Worm (Caenorhabditis elegans): ENCODE measurements around the gene skr-4.
A peak's percentile ranks its signal among the peaks of the same experiment; 100 is the strongest.

DNA sequence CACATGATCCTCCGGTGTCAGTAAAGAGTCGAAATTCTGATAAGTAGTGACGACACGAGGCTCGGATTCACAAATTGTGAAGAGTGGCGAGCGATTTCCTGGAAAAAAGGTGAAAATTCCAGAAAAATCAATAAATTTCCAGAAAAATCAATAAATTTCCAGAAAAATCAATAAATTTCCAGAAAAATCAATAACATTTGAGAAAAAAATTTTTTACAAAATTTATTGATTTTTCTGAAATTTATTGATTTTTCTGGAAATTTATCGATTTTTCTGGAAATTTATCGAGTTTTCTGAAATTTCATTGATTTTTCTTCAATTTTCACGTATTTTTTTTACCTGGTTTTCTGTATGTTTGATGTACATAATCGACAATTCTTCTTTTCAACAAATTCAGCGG, 18.0 kb upstream of the skr-4 start:
- TF ChIP-seq flt-1 (GFP tag; IDR thresholded peaks at IDR 0.05) (no peak), T22C8.4 (GFP tag; IDR thresholded peaks at IDR 0.05) (peak; percentile 90), ref-1 (GFP tag; conservative IDR thresholded peaks at IDR 0.05) (no peak)
